Worm (Caenorhabditis elegans): ENCODE measurements around the gene ZK1290.5.

ce11 chrII:7496070-7496469 is 33.4 kb upstream of the ZK1290.5 start, which contains the start of gene spi-1:
- TF ChIP-seq klf-2 (GFP tag; conservative IDR thresholded peaks at IDR 0.05) (no peak), ztf-23 (GFP tag; IDR thresholded peaks at IDR 0.05) (no peak), flt-1 (GFP tag; IDR thresholded peaks at IDR 0.05) (no peak), tab-1 (GFP tag; IDR thresholded peaks at IDR 0.05) (no peak)

Measured in whole organism, midembryonic.